Worm (Caenorhabditis elegans): ENCODE results near the gene grl-28.
A peak's percentile ranks its signal among the peaks of the same experiment; 100 is the strongest.

The grl-28 gene

DNA sequence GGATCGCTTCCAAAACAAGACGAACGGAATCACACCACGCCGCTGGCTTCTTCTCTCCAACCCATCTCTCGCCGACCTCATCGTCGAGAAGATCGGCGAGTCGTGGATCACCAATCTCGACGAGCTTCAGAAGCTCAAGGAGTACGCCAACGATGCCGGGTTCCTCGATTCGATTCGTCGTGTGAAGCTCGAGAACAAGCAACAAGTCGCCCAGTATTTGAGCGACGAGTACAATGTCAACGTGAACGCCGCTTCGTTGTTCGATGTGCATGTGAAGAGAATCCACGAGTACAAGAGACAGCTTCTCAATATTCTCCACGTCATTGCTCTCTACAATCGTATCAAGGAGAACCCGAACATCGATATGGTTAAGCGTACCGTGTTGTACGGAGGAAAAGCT, 32.0 kb upstream of the grl-28 start:
- TF ChIP-seq drap-1 (GFP tag; optimal IDR thresholded peaks at IDR 0.05): no peak
- no peak for TF ChIP-seq lsy-2 (tag; optimal IDR thresholded peaks at IDR 0.05)
- no peak for TF ChIP-seq mep-1 (tag; optimal IDR thresholded peaks at IDR 0.05)
- no peak for TF ChIP-seq mab-5 (tag; optimal IDR thresholded peaks at IDR 0.05)
- no peak for TF ChIP-seq bed-3 (GFP tag; optimal IDR thresholded peaks at IDR 0.05)
- TF ChIP-seq M03D4.4 (tag; optimal IDR thresholded peaks at IDR 0.05): no peak
- TF ChIP-seq nhr-28 (tag; optimal IDR thresholded peaks at IDR 0.05): no peak
- TF ChIP-seq lin-13 (tag; optimal IDR thresholded peaks at IDR 0.05): no peak
- no peak for TF ChIP-seq ceh-83 (GFP tag; optimal IDR thresholded peaks at IDR 0.05)
- no peak for TF ChIP-seq mls-2 (tag; optimal IDR thresholded peaks at IDR 0.05)
- no peak for TF ChIP-seq cnd-1 (tag; optimal IDR thresholded peaks at IDR 0.05)
- no peak for TF ChIP-seq nhr-12 (tag; optimal IDR thresholded peaks at IDR 0.05)
- no peak for TF ChIP-seq sptf-1 (tag; optimal IDR thresholded peaks at IDR 0.05)

ce11 chrV:3582671-3583070, 31.0 kb upstream of the grl-28 start:
- TF ChIP-seq sem-2 (GFP tag; optimal IDR thresholded peaks at IDR 0.05) (no peak), nhr-12 (tag; optimal IDR thresholded peaks at IDR 0.05) (no peak), nhr-28 (tag; optimal IDR thresholded peaks at IDR 0.05) (no peak), mep-1 (tag; optimal IDR thresholded peaks at IDR 0.05) (no peak), lin-32 (GFP tag; optimal IDR thresholded peaks at IDR 0.05) (no peak)

DNA sequence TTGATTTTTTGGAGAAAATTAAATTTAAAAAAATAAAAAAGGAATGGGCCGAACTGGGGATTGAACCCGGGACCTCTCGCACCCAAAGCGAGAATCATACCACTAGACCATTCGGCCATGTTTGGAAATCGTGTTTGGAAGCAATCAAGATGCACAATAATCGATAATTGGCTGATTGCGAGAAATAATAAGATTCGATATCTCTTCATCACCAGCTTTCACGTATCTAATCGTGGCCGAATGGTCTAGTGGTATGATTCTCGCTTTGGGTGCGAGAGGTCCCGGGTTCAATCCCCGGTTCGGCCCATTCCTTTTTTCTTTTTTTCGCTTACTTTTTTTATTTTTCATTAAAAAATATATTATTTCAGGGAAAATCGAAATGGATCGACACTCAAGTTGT, 30.4 kb upstream of the grl-28 start:
- no peak for TF ChIP-seq cnd-1 (tag; optimal IDR thresholded peaks at IDR 0.05)
- no peak for TF ChIP-seq elt-1 (tag; optimal IDR thresholded peaks at IDR 0.05; ENCODE audit: borderline replicate concordance, insufficient read depth)
- no peak for TF ChIP-seq ces-1 (GFP tag; optimal IDR thresholded peaks at IDR 0.05)
- no peak for TF ChIP-seq drap-1 (GFP tag; optimal IDR thresholded peaks at IDR 0.05)
- no peak for TF ChIP-seq ztf-11 (tag; optimal IDR thresholded peaks at IDR 0.05)
- no peak for TF ChIP-seq mab-5 (tag; optimal IDR thresholded peaks at IDR 0.05)
- TF ChIP-seq unc-62 (GFP tag; optimal IDR thresholded peaks at IDR 0.05): no peak
- TF ChIP-seq lin-32 (GFP tag; optimal IDR thresholded peaks at IDR 0.05): no peak
- no peak for TF ChIP-seq unc-39 (tag; optimal IDR thresholded peaks at IDR 0.05)

- TF ChIP-seq ceh-39 (tag; optimal IDR thresholded peaks at IDR 0.05) (no peak), zip-8 (tag; optimal IDR thresholded peaks at IDR 0.05) (no peak), tbx-8 (GFP tag; optimal IDR thresholded peaks at IDR 0.05) (no peak), drap-1 (GFP tag; optimal IDR thresholded peaks at IDR 0.05) (no peak), mep-1 (tag; optimal IDR thresholded peaks at IDR 0.05) (no peak), flh-1 (GFP tag; optimal IDR thresholded peaks at IDR 0.05) (no peak), lsy-2 (tag; optimal IDR thresholded peaks at IDR 0.05) (no peak), mls-2 (tag; optimal IDR thresholded peaks at IDR 0.05) (no peak)
Observed at ce11 chrV:3581643-3582042, 30.0 kb upstream of the grl-28 start.

ce11 chrV:3581034-3581433, 29.4 kb upstream of the grl-28 start:
- no peak for TF ChIP-seq nhr-28 (tag; optimal IDR thresholded peaks at IDR 0.05)
- no peak for TF ChIP-seq nhr-2 (tag; optimal IDR thresholded peaks at IDR 0.05)

DNA sequence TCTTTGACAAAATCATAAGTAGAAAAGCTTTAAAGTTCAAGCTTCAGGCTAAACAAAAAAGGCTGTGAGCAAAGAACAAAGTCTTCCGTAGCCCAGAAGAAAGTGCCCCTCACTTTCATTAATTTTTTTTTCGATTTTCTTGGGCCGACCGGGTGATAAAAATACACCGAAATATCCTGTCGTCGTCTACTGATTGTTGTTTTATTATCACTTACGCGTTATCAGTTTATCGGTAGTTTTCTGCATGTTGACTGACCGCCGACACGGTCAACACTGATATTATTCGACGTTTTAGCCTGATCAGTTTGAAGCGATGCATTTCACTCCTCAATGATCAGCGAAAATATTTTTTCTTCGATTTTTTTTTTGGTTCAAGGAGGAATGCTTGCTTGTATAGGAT, 28.7 kb upstream of the grl-28 start:
- TF ChIP-seq unc-39 (tag; optimal IDR thresholded peaks at IDR 0.05): no peak
- TF ChIP-seq mab-5 (tag; optimal IDR thresholded peaks at IDR 0.05): no peak
- no peak for TF ChIP-seq ceh-39 (tag; optimal IDR thresholded peaks at IDR 0.05)

ce11 chrV:3579795-3580194, 28.1 kb upstream of the grl-28 start:
- TF ChIP-seq M03D4.4 (tag; optimal IDR thresholded peaks at IDR 0.05) (no peak), zip-8 (tag; optimal IDR thresholded peaks at IDR 0.05) (no peak), hlh-1 (tag; optimal IDR thresholded peaks at IDR 0.05) (peak; percentile 67), lsy-2 (tag; optimal IDR thresholded peaks at IDR 0.05) (peak; percentile 6)

- TF ChIP-seq zip-8 (tag; optimal IDR thresholded peaks at IDR 0.05) (no peak), bed-3 (GFP tag; optimal IDR thresholded peaks at IDR 0.05) (no peak), unc-39 (tag; optimal IDR thresholded peaks at IDR 0.05) (no peak)
Observed at ce11 chrV:3579248-3579647, 27.6 kb upstream of the grl-28 start.

All from whole organism, mixed stage, embryonic.